Worm (Caenorhabditis elegans) whole organism, young adult: ENCODE results near the gene C39D10.5.

ENCODE experiments used
- B0019.2 ChIP-seq: fragments of 200-800 bp; sonication (Bioruptor generic); conservative IDR thresholded peaks from 2 replicates; pipeline ENCODE4 v1.3.6; 2022; ENCODE audit warnings: missing genetic modification reagents, missing genetic modification characterization, missing compliant biosample characterization
- B0336.3 ChIP-seq: fragments of 200-800 bp; sonication (Bioruptor generic); IDR thresholded peaks from 2 replicates; pipeline ENCODE4 v1.3.6; 2022; ENCODE audit warnings: missing genetic modification characterization, missing compliant biosample characterization
- C17E4.6 ChIP-seq: fragments of 200-800 bp; sonication (Bioruptor generic); IDR thresholded peaks from 2 replicates; pipeline ENCODE4 v1.3.6; 2022; ENCODE audit warnings: missing genetic modification reagents, missing genetic modification characterization, missing compliant biosample characterization
- Y67H2A.10 ChIP-seq: fragments of 200-800 bp; sonication (Bioruptor generic); conservative IDR thresholded peaks from 2 replicates; pipeline ENCODE4 v1.3.6; 2022; ENCODE audit warnings: missing genetic modification reagents, missing genetic modification characterization, missing compliant biosample characterization
- ama-1 ChIP-seq, 3 experiments: fragments of 150-350 bp in 1 of 3; sonication (generic microtip) in 2 of 3; optimal IDR thresholded peaks; 2 replicates each; lab custom pipeline; 2014 to 2018; ENCODE audit warnings: missing biosample characterization in 2 of 3, missing genetic modification characterization in 2 of 3, missing genetic modification reagents in 2 of 3
- bed-1 ChIP-seq: fragments of 200-800 bp; sonication (Bioruptor generic); IDR thresholded peaks from 2 replicates; pipeline ENCODE4 v1.3.6; 2022; ENCODE audit warnings: missing genetic modification reagents, missing genetic modification characterization, missing compliant biosample characterization
- dox-1 ChIP-seq: fragments of 200-800 bp; sonication (Bioruptor generic); IDR thresholded peaks from 2 replicates; pipeline ENCODE4 v1.3.6; 2022; ENCODE audit warnings: missing genetic modification reagents, missing genetic modification characterization, missing compliant biosample characterization
- ekl-4 ChIP-seq: fragments of 200-800 bp; sonication (Bioruptor generic); IDR thresholded peaks from 2 replicates; pipeline ENCODE4 v1.3.6; 2022; ENCODE audit warnings: missing genetic modification reagents, missing genetic modification characterization, missing compliant biosample characterization
- gei-17 ChIP-seq: fragments of 200-800 bp; sonication (Bioruptor generic); optimal IDR thresholded peaks from 2 replicates; lab custom pipeline; 2018; ENCODE audit warnings: mild to moderate bottlenecking, missing genetic modification characterization, missing compliant biosample characterization
- hrde-1 ChIP-seq: sonication (generic microtip); optimal IDR thresholded peaks from 2 replicates; lab custom pipeline; 2016; ENCODE audit warnings: missing genetic modification characterization, mild to moderate bottlenecking, missing compliant biosample characterization, moderate library complexity, missing genotype, missing genetic modification reagents, borderline replicate concordance
- nhr-27 ChIP-seq: fragments of 200-800 bp; sonication (Bioruptor generic); optimal IDR thresholded peaks from 2 replicates; lab custom pipeline; 2018; ENCODE audit warnings: mild to moderate bottlenecking, missing genetic modification characterization, moderate library complexity, missing compliant biosample characterization
- repo-1 ChIP-seq: sonication (generic microtip); optimal IDR thresholded peaks from 2 replicates; lab custom pipeline; 2017; ENCODE audit warnings: mild to moderate bottlenecking, missing genetic modification characterization, missing compliant biosample characterization
- snpc-4 ChIP-seq, 5 experiments: fragments of 150-350 bp in 1 of 5; sonication (generic microtip) in 4 of 5; optimal IDR thresholded peaks; 2 replicates each; lab custom pipeline; 2014 to 2018; ENCODE audit warnings: missing genetic modification characterization in 5 of 5, missing biosample characterization in 3 of 5, antibody characterized with exemption in 2 of 5, mild to moderate bottlenecking in 2 of 5, missing compliant biosample characterization in 2 of 5, missing genotype in 2 of 5, moderate library complexity in 2 of 5, missing genetic modification reagents in 1 of 5
- unc-130 ChIP-seq: sonication (generic microtip); optimal IDR thresholded peaks from 2 replicates; lab custom pipeline; 2016; ENCODE audit warnings: missing genetic modification reagents, missing genetic modification characterization, missing compliant biosample characterization

DNA sequence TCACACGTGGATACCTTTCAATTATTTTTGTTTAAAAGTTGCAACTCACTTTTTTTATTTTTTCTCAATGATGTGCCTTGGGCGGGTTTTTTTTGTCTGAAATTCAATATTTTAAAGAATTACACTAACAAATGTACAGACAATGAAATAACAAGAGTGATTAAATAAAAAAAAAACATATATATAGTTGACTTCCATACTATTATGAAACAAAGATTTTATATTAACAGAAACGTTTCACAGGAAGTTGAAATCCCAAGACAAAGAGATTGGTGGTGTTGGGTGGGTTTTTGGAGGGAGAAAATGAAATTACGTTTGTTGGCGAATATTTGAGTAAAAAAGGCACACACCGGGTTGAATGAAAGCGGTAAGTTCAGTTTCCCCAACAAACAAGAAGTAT is 16.3 kb downstream of the C39D10.5 start, which contains the start of gene cca-1:
- no peak for TF ChIP-seq dox-1 (GFP tag; lab: Robert Waterston, UW)
- no peak for TF ChIP-seq gei-17
- TF ChIP-seq C17E4.6 (GFP tag; lab: Robert Waterston, UW), result no peak
- no peak for TF ChIP-seq repo-1 (tag; lab: Kevin White, UChicago)
- no peak for TF ChIP-seq unc-130 (GFP tag; lab: Kevin White, UChicago)
- no peak for TF ChIP-seq B0336.3 (GFP tag; lab: Robert Waterston, UW)
- no peak for TF ChIP-seq snpc-4 (GFP tag; optimal IDR thresholded peaks at IDR 0.05; lab: Kevin White, UChicago)
- TF ChIP-seq snpc-4 (tag; optimal IDR thresholded peaks at IDR 0.05; lab: Kevin White, UChicago), result no peak
- TF ChIP-seq Y67H2A.10 (GFP tag; lab: Robert Waterston, UW), result no peak
- no peak for TF ChIP-seq nhr-27 (tag; lab: Kevin White, UChicago)
- no peak for TF ChIP-seq ama-1 (optimal IDR thresholded peaks at IDR 0.05; lab: Kevin White, UChicago)
- no peak for TF ChIP-seq ama-1 (GFP tag; optimal IDR thresholded peaks at IDR 0.05; lab: Kevin White, UChicago)
- no peak for TF ChIP-seq ekl-4
- no peak for TF ChIP-seq bed-1
- TF ChIP-seq B0019.2, result no peak
- TF ChIP-seq hrde-1 (tag; lab: Kevin White, UChicago), result no peak
